Fruit fly (Drosophila melanogaster) whole organism, pupa: Measurements from ENCODE around the gene Ir25a.

Experiments used
- CG10348 ChIP-seq: fragments of 200-800 bp; sonication (Bioruptor generic); IDR thresholded peaks from 2 replicates; pipeline ENCODE4 v1.3.6; 2022; ENCODE audit warnings: missing biosample characterization, missing genetic modification characterization
- CG12605 ChIP-seq: fragments of 200-800 bp; sonication (Bioruptor generic); IDR thresholded peaks from 2 replicates; pipeline ENCODE4 v1.3.6; 2022; ENCODE audit warnings: missing biosample characterization, missing genetic modification characterization
- CG13204 ChIP-seq: fragments of 200-800 bp; sonication (Bioruptor generic); optimal IDR thresholded peaks from 2 replicates; lab custom pipeline; 2018; ENCODE audit warnings: missing biosample characterization, mild to moderate bottlenecking, missing genetic modification characterization, moderate library complexity
- CG14655 ChIP-seq: fragments of 200-800 bp; sonication (Bioruptor generic); optimal IDR thresholded peaks from 3 replicates; lab custom pipeline; 2017; ENCODE audit warnings: mild to moderate bottlenecking, missing biosample characterization, missing genetic modification reagents, missing genetic modification characterization
- CG15710 ChIP-seq: fragments of 200-800 bp; sonication (Bioruptor generic); optimal IDR thresholded peaks from 2 replicates; lab custom pipeline; 2018; ENCODE audit warnings: missing biosample characterization, mild to moderate bottlenecking, missing genetic modification characterization, moderate library complexity
- CG17806 ChIP-seq: fragments of 200-800 bp; sonication (Bioruptor generic); optimal IDR thresholded peaks from 2 replicates; lab custom pipeline; 2018; ENCODE audit warnings: missing biosample characterization, mild to moderate bottlenecking, missing genetic modification characterization, moderate library complexity
- CG32121 ChIP-seq: fragments of 200-800 bp; sonication (Bioruptor generic); IDR thresholded peaks from 2 replicates; pipeline ENCODE4 v1.3.6; 2022; ENCODE audit warnings: missing biosample characterization, missing genetic modification characterization
- CG34367 ChIP-seq: fragments of 200-800 bp; sonication (Bioruptor generic); optimal IDR thresholded peaks from 2 replicates; lab custom pipeline; 2018; ENCODE audit warnings: missing biosample characterization, mild to moderate bottlenecking, missing genetic modification characterization
- CG4496 ChIP-seq: fragments of 200-800 bp; sonication (Bioruptor generic); IDR thresholded peaks from 3 replicates; pipeline ENCODE4 v1.3.6; 2022; ENCODE audit warnings: missing biosample characterization, missing genetic modification characterization
- CG8159 ChIP-seq: fragments of 200-800 bp; sonication (Bioruptor generic); optimal IDR thresholded peaks from 3 replicates; lab custom pipeline; 2018; ENCODE audit warnings: missing biosample characterization, mild to moderate bottlenecking, missing genetic modification characterization, moderate library complexity
- CG8301 ChIP-seq: fragments of 200-800 bp; sonication (Bioruptor generic); optimal IDR thresholded peaks from 2 replicates; lab custom pipeline; 2018; ENCODE audit warnings: missing biosample characterization, mild to moderate bottlenecking, missing genetic modification characterization
- CG9948 ChIP-seq: fragments of 200-800 bp; sonication (Bioruptor generic); optimal IDR thresholded peaks from 2 replicates; lab custom pipeline; 2018; ENCODE audit warnings: missing biosample characterization, mild to moderate bottlenecking, missing genetic modification characterization, moderate library complexity
- D1 ChIP-seq: fragments of 200-800 bp; sonication (Bioruptor generic); optimal IDR thresholded peaks from 2 replicates; lab custom pipeline; 2018; ENCODE audit warnings: missing biosample characterization, mild to moderate bottlenecking, missing genetic modification characterization, moderate library complexity
- EcR ChIP-seq: fragments of 200-800 bp; sonication (Bioruptor generic); optimal IDR thresholded peaks from 3 replicates; lab custom pipeline; 2019; ENCODE audit warnings: missing biosample characterization, missing genetic modification characterization, mild to moderate bottlenecking, moderate library complexity, missing genetic modification reagents
- Ets98B ChIP-seq: fragments of 200-800 bp; sonication (Bioruptor generic); IDR thresholded peaks from 2 replicates; pipeline ENCODE4 v1.3.6; 2022; ENCODE audit warnings: missing biosample characterization, missing genetic modification characterization
- Pif1A ChIP-seq: fragments of 200-800 bp; sonication (Bioruptor generic); optimal IDR thresholded peaks from 3 replicates; lab custom pipeline; 2016; ENCODE audit warnings: missing biosample characterization, missing genetic modification characterization
- Pif1B ChIP-seq: fragments of 200-800 bp; sonication (Bioruptor generic); optimal IDR thresholded peaks from 3 replicates; lab custom pipeline; 2016; ENCODE audit warnings: missing biosample characterization, missing genetic modification characterization
- Snoo ChIP-seq: fragments of 200-800 bp; sonication (Bioruptor generic); optimal IDR thresholded peaks from 3 replicates; lab custom pipeline; 2017; ENCODE audit warnings: missing biosample characterization, mild to moderate bottlenecking, missing genetic modification characterization, inconsistent platforms
- fd96Ca ChIP-seq: fragments of 200-800 bp; sonication (Bioruptor generic); IDR thresholded peaks from 3 replicates; pipeline ENCODE4 v1.3.6; 2022; ENCODE audit warnings: missing biosample characterization, missing genetic modification characterization
- gl ChIP-seq: fragments of 200-800 bp; sonication (Bioruptor generic); optimal IDR thresholded peaks from 2 replicates; lab custom pipeline; 2018; ENCODE audit warnings: missing biosample characterization, mild to moderate bottlenecking, missing genetic modification characterization
- rn ChIP-seq: fragments of 200-800 bp; sonication (Bioruptor generic); IDR thresholded peaks from 2 replicates; pipeline ENCODE4 v1.3.6; 2022; ENCODE audit warnings: missing biosample characterization, missing genetic modification characterization

The Ir25a gene

dm6 chr2L:4854822-4855221, 19.7 kb upstream of the Ir25a start:
- TF ChIP-seq Pif1A (GFP tag; lab: Kevin White, UChicago), result no peak
- TF ChIP-seq fd96Ca (GFP tag; lab: Robert Waterston, UW), result no peak
- TF ChIP-seq CG32121 (GFP tag; lab: Robert Waterston, UW), result no peak
- no peak for TF ChIP-seq Ets98B (GFP tag; lab: Robert Waterston, UW)
- TF ChIP-seq CG9948 (tag; lab: Kevin White, UChicago), result no peak
- no peak for TF ChIP-seq rn (GFP tag; lab: Robert Waterston, UW)
- no peak for TF ChIP-seq Snoo (tag; lab: Kevin White, UChicago)
- no peak for TF ChIP-seq CG13204
- TF ChIP-seq CG17806 (tag; lab: Kevin White, UChicago), result no peak
- TF ChIP-seq CG14655, result no peak
- no peak for TF ChIP-seq CG8159
- no peak for TF ChIP-seq CG8301
- TF ChIP-seq Pif1B (GFP tag; lab: Kevin White, UChicago), result no peak
- TF ChIP-seq CG4496 (GFP tag; lab: Robert Waterston, UW), result no peak
- no peak for TF ChIP-seq CG12605 (GFP tag; lab: Robert Waterston, UW)

- TF ChIP-seq fd96Ca (GFP tag; lab: Robert Waterston, UW) (0 out of 3 replicates have a peak, but pooled peaks have one; percentile 19), CG14655 (no peak), D1 (tag; lab: Kevin White, UChicago) (no peak)
Observed at dm6 chr2L:4852605-4853102, 17.6 kb upstream of the Ir25a start, which contains the start of gene smog. smog (plus strand) TSS chr2L:4852864.

dm6 chr2L:4850356-4850755, 15.3 kb upstream of the Ir25a start, which contains the start of the genes mRpS2 and Mon1:
mRpS2 (minus strand) TSS chr2L:4850419.
Mon1 (plus strand) TSS chr2L:4850641.
- no peak for TF ChIP-seq CG13204
- peak; percentile 80 for TF ChIP-seq CG10348 (GFP tag; lab: Robert Waterston, UW)
- peak; percentile 90 for TF ChIP-seq CG8301
- TF ChIP-seq CG9948 (tag; lab: Kevin White, UChicago), result peak; percentile 91
- peak; percentile 92 for TF ChIP-seq CG8159
- TF ChIP-seq EcR (GFP tag; lab: Kevin White, UChicago), result no peak
- peak; percentile 86 for TF ChIP-seq fd96Ca (GFP tag; lab: Robert Waterston, UW)
- TF ChIP-seq Ets98B (GFP tag; lab: Robert Waterston, UW), result peak; percentile 94
- TF ChIP-seq gl (tag; lab: Kevin White, UChicago), result peak; percentile 53
- TF ChIP-seq CG12605 (GFP tag; lab: Robert Waterston, UW), result peak; percentile 83
- TF ChIP-seq CG34367 (tag; lab: Kevin White, UChicago), result peak; percentile 78
- TF ChIP-seq CG32121 (GFP tag; lab: Robert Waterston, UW), result peak; percentile 97
- TF ChIP-seq CG17806 (tag; lab: Kevin White, UChicago), result peak; percentile 94
- peak; percentile 88 for TF ChIP-seq Snoo (tag; lab: Kevin White, UChicago)
- peak; percentile 83 for TF ChIP-seq Pif1B (GFP tag; lab: Kevin White, UChicago)
- TF ChIP-seq CG14655, result peak; percentile 93
- peak; percentile 96 for TF ChIP-seq CG4496 (GFP tag; lab: Robert Waterston, UW)
- peak; percentile 95 for TF ChIP-seq rn (GFP tag; lab: Robert Waterston, UW)
- TF ChIP-seq Pif1A (GFP tag; lab: Kevin White, UChicago), result no peak
- peak; percentile 94 for TF ChIP-seq CG15710 (tag; lab: Kevin White, UChicago)
- no peak for TF ChIP-seq D1 (tag; lab: Kevin White, UChicago)

- TF ChIP-seq CG15710 (tag; lab: Kevin White, UChicago), result peak; percentile 27
- TF ChIP-seq Pif1B (GFP tag; lab: Kevin White, UChicago), result no peak
- peak; percentile 52; the same call in 1 of the 3 replicates for TF ChIP-seq fd96Ca (GFP tag; lab: Robert Waterston, UW)
- no peak for TF ChIP-seq Pif1A (GFP tag; lab: Kevin White, UChicago)
- no peak for TF ChIP-seq CG13204
- TF ChIP-seq CG12605 (GFP tag; lab: Robert Waterston, UW), result no peak
- TF ChIP-seq gl (tag; lab: Kevin White, UChicago), result no peak
- no peak for TF ChIP-seq EcR (GFP tag; lab: Kevin White, UChicago)
- no peak for TF ChIP-seq CG17806 (tag; lab: Kevin White, UChicago)
- TF ChIP-seq CG10348 (GFP tag; lab: Robert Waterston, UW), result no peak
- TF ChIP-seq rn (GFP tag; lab: Robert Waterston, UW), result no peak
- no peak for TF ChIP-seq CG14655
- no peak for TF ChIP-seq CG34367 (tag; lab: Kevin White, UChicago)
- TF ChIP-seq CG32121 (GFP tag; lab: Robert Waterston, UW), result no peak
- no peak for TF ChIP-seq Ets98B (GFP tag; lab: Robert Waterston, UW)
- peak; percentile 56; the same call in 2 of the 3 replicates for TF ChIP-seq CG4496 (GFP tag; lab: Robert Waterston, UW)
- peak; percentile 8 for TF ChIP-seq CG9948 (tag; lab: Kevin White, UChicago)
- no peak for TF ChIP-seq Snoo (tag; lab: Kevin White, UChicago)
- TF ChIP-seq D1 (tag; lab: Kevin White, UChicago), result no peak
- no peak for TF ChIP-seq CG8159
Observed at dm6 chr2L:4847191-4847853, 12.2 kb upstream of the Ir25a start, which contains the start of the genes mxt and CG11927. mxt (minus strand) TSS chr2L:4847295. CG11927 (plus strand) TSS chr2L:4847766.

DNA sequence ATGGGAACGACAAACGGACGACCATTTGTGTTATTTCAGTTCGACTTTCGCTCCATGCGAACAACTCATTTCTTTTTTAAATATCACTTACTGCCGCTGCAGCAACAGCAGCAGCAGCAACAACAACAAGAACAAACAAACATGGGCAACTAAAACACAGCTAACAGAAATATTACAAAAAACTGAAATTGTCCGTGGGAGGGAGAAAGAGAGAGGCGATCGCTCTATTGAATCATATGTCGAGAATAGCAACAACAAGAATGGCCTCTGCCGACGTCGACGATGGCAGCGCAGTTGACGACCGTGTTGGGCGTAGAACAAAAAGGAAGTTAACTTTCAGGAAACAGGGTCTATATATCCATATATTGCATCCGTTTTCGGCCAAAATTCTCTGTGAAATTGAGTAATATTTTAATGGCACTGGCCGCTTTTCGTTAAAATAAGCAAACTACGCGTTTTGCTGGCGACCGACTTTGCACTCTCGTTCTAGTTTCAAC, 11.6 kb upstream of the Ir25a start:
- TF ChIP-seq gl (tag; lab: Kevin White, UChicago) (no peak), CG34367 (tag; lab: Kevin White, UChicago) (no peak), CG17806 (tag; lab: Kevin White, UChicago) (no peak), fd96Ca (GFP tag; lab: Robert Waterston, UW) (no peak), rn (GFP tag; lab: Robert Waterston, UW) (no peak), CG14655 (no peak), CG15710 (tag; lab: Kevin White, UChicago) (no peak), Pif1A (GFP tag; lab: Kevin White, UChicago) (no peak)
